Worm (Caenorhabditis elegans): Measurements from ENCODE around the gene nlf-1.

Gene nlf-1

ce11 chrX:1038347-1038746 lies 21.0 kb upstream of the nlf-1 start, which contains the start of gene F55A4.7:
Gene F55A4.7 (minus strand): TSS chrX:1038447.
- no peak for TF ChIP-seq ets-5 (GFP tag; IDR thresholded peaks at IDR 0.05)
- no peak for TF ChIP-seq lin-35 (GFP tag; optimal IDR thresholded peaks at IDR 0.05)
- peak; percentile 20 for TF ChIP-seq nhr-85 (tag)
- no peak for TF ChIP-seq C04F5.9 (tag; optimal IDR thresholded peaks at IDR 0.05)

ce11 chrX:1035039-1035598 lies 17.8 kb upstream of the nlf-1 start, which contains the start of the genes stau-1 and sec-22:
Gene stau-1 (minus strand): TSS chrX:1035286.
Gene sec-22 (plus strand): TSS chrX:1035548.
- peak; percentile 23 to 46 for TF ChIP-seq lin-35 (GFP tag; optimal IDR thresholded peaks at IDR 0.05)
- no peak for TF ChIP-seq elt-2 (tag; optimal IDR thresholded peaks at IDR 0.05)
- peak in 2 of 3 experiments; percentile 3 to 33 for TF ChIP-seq dpl-1 (GFP tag; optimal IDR thresholded peaks at IDR 0.05)
- no peak for TF ChIP-seq ces-1 (GFP tag; optimal IDR thresholded peaks at IDR 0.05)
- TF ChIP-seq nhr-85 (tag), result no peak
- no peak for TF ChIP-seq C04F5.9 (tag; optimal IDR thresholded peaks at IDR 0.05)
- TF ChIP-seq C16A3.4 (tag; optimal IDR thresholded peaks at IDR 0.05), result peak; percentile 5
- no peak for TF ChIP-seq unc-98 (GFP tag; IDR thresholded peaks at IDR 0.05)
- no peak for TF ChIP-seq isw-1 (GFP tag; IDR thresholded peaks at IDR 0.05)
- no peak for TF ChIP-seq sptf-1 (tag; optimal IDR thresholded peaks at IDR 0.05)
- TF ChIP-seq lir-3 (tag; optimal IDR thresholded peaks at IDR 0.05; ENCODE audit: poor library complexity), result no peak
- TF ChIP-seq mdl-1 (tag; optimal IDR thresholded peaks at IDR 0.05), result no peak
- TF ChIP-seq mep-1 (tag; optimal IDR thresholded peaks at IDR 0.05), result no peak
- TF ChIP-seq skn-1 (tag; optimal IDR thresholded peaks at IDR 0.05), result peak; percentile 65
- TF ChIP-seq lsy-2 (tag; optimal IDR thresholded peaks at IDR 0.05), result peak in 1 of 2 experiments; percentile 40
- no peak for TF ChIP-seq swsn-7 (tag; optimal IDR thresholded peaks at IDR 0.05)
- TF ChIP-seq hpl-2 (GFP tag; optimal IDR thresholded peaks at IDR 0.05), result no peak
- no peak for TF ChIP-seq irx-1 (tag; optimal IDR thresholded peaks at IDR 0.05)
- TF ChIP-seq ceh-88 (GFP tag; IDR thresholded peaks at IDR 0.05), result no peak
- peak in 1 of 2 experiments; percentile 21 for TF ChIP-seq efl-1 (optimal IDR thresholded peaks at IDR 0.05)
- TF ChIP-seq efl-1 (GFP tag; optimal IDR thresholded peaks at IDR 0.05 in 1 of 2), result no peak
- TF ChIP-seq pag-3 (tag; optimal IDR thresholded peaks at IDR 0.05; ENCODE audit: borderline replicate concordance, insufficient read depth), result no peak
- TF ChIP-seq rnt-1 (tag; optimal IDR thresholded peaks at IDR 0.05), result peak; percentile 34
- no peak for TF ChIP-seq zip-4 (GFP tag; optimal IDR thresholded peaks at IDR 0.05)
- peak; percentile 33 for TF ChIP-seq vab-15 (tag; optimal IDR thresholded peaks at IDR 0.05)
- no peak for TF ChIP-seq hlh-4 (tag; optimal IDR thresholded peaks at IDR 0.05)
- TF ChIP-seq nhr-47 (tag; optimal IDR thresholded peaks at IDR 0.05), result no peak
- no peak for TF ChIP-seq nhr-19 (GFP tag; conservative IDR thresholded peaks at IDR 0.05)
- TF ChIP-seq snu-23 (GFP tag; optimal IDR thresholded peaks at IDR 0.05), result peak; percentile 47
- peak; percentile 75 for TF ChIP-seq lin-14 (GFP tag; optimal IDR thresholded peaks at IDR 0.05)
- TF ChIP-seq blmp-1 (tag; optimal IDR thresholded peaks at IDR 0.05), result peak; percentile 70
- peak; percentile 21 for TF ChIP-seq nhr-71 (tag; optimal IDR thresholded peaks at IDR 0.05)
- TF ChIP-seq ceh-82 (tag; optimal IDR thresholded peaks at IDR 0.05), result peak in 1 of 3 experiments; percentile 33
- TF ChIP-seq zag-1 (tag; optimal IDR thresholded peaks at IDR 0.05), result no peak
- no peak for TF ChIP-seq sup-37 (GFP tag; optimal IDR thresholded peaks at IDR 0.05)
- no peak for TF ChIP-seq fkh-4 (tag; optimal IDR thresholded peaks at IDR 0.05; ENCODE audit: borderline replicate concordance)
- TF ChIP-seq nhr-90 (tag; optimal IDR thresholded peaks at IDR 0.05; ENCODE audit: poor library complexity), result no peak
- no peak for TF ChIP-seq aly-2 (tag; optimal IDR thresholded peaks at IDR 0.05)
- peak; percentile 20 for TF ChIP-seq xbp-1 (tag; optimal IDR thresholded peaks at IDR 0.05)
- no peak for TF ChIP-seq fos-1 (tag; optimal IDR thresholded peaks at IDR 0.05)
- TF ChIP-seq nhr-84 (tag; optimal IDR thresholded peaks at IDR 0.05), result no peak
- TF ChIP-seq lin-39 (tag; optimal IDR thresholded peaks at IDR 0.05), result no peak
- no peak for TF ChIP-seq pqm-1 (tag; optimal IDR thresholded peaks at IDR 0.05)
- TF ChIP-seq elt-3 (tag; optimal IDR thresholded peaks at IDR 0.05), result no peak
